Worm (Caenorhabditis elegans): ENCODE measurements around the gene mrps-18.C.

mrps-18.C gene

ce11 chrII:6741428-6741827, 5.4 kb downstream of the mrps-18.C start, which contains the start of gene exos-8 (continued):
- TF ChIP-seq Y22D7AL.16 (tag; optimal IDR thresholded peaks at IDR 0.05) (no peak), ref-2 (tag; optimal IDR thresholded peaks at IDR 0.05) (peak; percentile 95), madf-2 (tag; optimal IDR thresholded peaks at IDR 0.05) (peak; percentile 9), hlh-6 (tag; optimal IDR thresholded peaks at IDR 0.05) (peak; percentile 39), pros-1 (tag; optimal IDR thresholded peaks at IDR 0.05) (no peak), che-1 (tag; optimal IDR thresholded peaks at IDR 0.05) (no peak), odd-2 (tag; optimal IDR thresholded peaks at IDR 0.05) (no peak), rnt-1 (tag; optimal IDR thresholded peaks at IDR 0.05) (peak; percentile 91), ceh-31 (tag; optimal IDR thresholded peaks at IDR 0.05) (peak; percentile 97), ceh-9 (tag; optimal IDR thresholded peaks at IDR 0.05) (no peak), nfya-1 (tag; optimal IDR thresholded peaks at IDR 0.05) (peak; percentile 1), ahr-1 (tag; optimal IDR thresholded peaks at IDR 0.05) (peak; percentile 58), K09A11.1 (tag; optimal IDR thresholded peaks at IDR 0.05; ENCODE audit: insufficient read depth) (no peak), fax-1 (tag; optimal IDR thresholded peaks at IDR 0.05) (peak; percentile 91), dmd-4 (tag; optimal IDR thresholded peaks at IDR 0.05; ENCODE audit: borderline replicate concordance) (peak; percentile 72), fkh-6 (tag; optimal IDR thresholded peaks at IDR 0.05) (peak; percentile 59), mec-3 (tag; optimal IDR thresholded peaks at IDR 0.05; ENCODE audit: borderline replicate concordance) (no peak), K02D7.2 (tag; optimal IDR thresholded peaks at IDR 0.05) (no peak), C38D4.7 (GFP tag; optimal IDR thresholded peaks at IDR 0.05) (no peak), ceh-14 (tag; optimal IDR thresholded peaks at IDR 0.05) (peak; percentile 91), pha-4 (tag; optimal IDR thresholded peaks at IDR 0.05) (no peak), ceh-45 (GFP tag; IDR thresholded peaks at IDR 0.05) (no peak), pag-3 (tag; optimal IDR thresholded peaks at IDR 0.05; ENCODE audit: borderline replicate concordance) (no peak), unc-55 (GFP tag; optimal IDR thresholded peaks at IDR 0.05) (no peak), F13H6.1 (tag; optimal IDR thresholded peaks at IDR 0.05) (peak; percentile 77), ceh-6 (GFP tag; optimal IDR thresholded peaks at IDR 0.05) (no peak)

ce11 chrII:6742614-6743013, 6.6 kb downstream of the mrps-18.C start, which contains the start of gene F41G3.6:
F41G3.6 (plus strand) TSS chrII:6742914.
- TF ChIP-seq ets-4 (tag; optimal IDR thresholded peaks at IDR 0.05) (no peak), ceh-6 (GFP tag; optimal IDR thresholded peaks at IDR 0.05) (no peak), hlh-15 (tag; optimal IDR thresholded peaks at IDR 0.05) (no peak), hlh-8 (tag; optimal IDR thresholded peaks at IDR 0.05) (no peak), ceh-31 (tag; optimal IDR thresholded peaks at IDR 0.05) (no peak), pag-3 (tag; optimal IDR thresholded peaks at IDR 0.05; ENCODE audit: borderline replicate concordance) (no peak), K09A11.1 (tag; optimal IDR thresholded peaks at IDR 0.05; ENCODE audit: insufficient read depth) (no peak), fax-1 (tag; optimal IDR thresholded peaks at IDR 0.05) (no peak)

ce11 chrII:6744648-6745047, 8.6 kb downstream of the mrps-18.C start, which contains the start of gene ins-15:
ins-15 (minus strand) TSS chrII:6744748.
- TF ChIP-seq unc-3 (GFP tag; conservative IDR thresholded peaks at IDR 0.05) = no peak
- TF ChIP-seq unc-3 (tag; optimal IDR thresholded peaks at IDR 0.05) = no peak
- no peak for TF ChIP-seq pha-2 (tag; optimal IDR thresholded peaks at IDR 0.05)
- TF ChIP-seq ceh-6 (GFP tag; optimal IDR thresholded peaks at IDR 0.05) = no peak
- TF ChIP-seq rnt-1 (tag; optimal IDR thresholded peaks at IDR 0.05) = no peak
- no peak for TF ChIP-seq ahr-1 (tag; optimal IDR thresholded peaks at IDR 0.05)
- TF ChIP-seq ref-2 (tag; optimal IDR thresholded peaks at IDR 0.05) = no peak
- TF ChIP-seq dve-1 (tag; optimal IDR thresholded peaks at IDR 0.05) = no peak
- TF ChIP-seq nhr-232 (tag; optimal IDR thresholded peaks at IDR 0.05) = no peak
- TF ChIP-seq elt-4 (tag; optimal IDR thresholded peaks at IDR 0.05) = no peak
- TF ChIP-seq unc-42 (tag; optimal IDR thresholded peaks at IDR 0.05) = no peak
- no peak for TF ChIP-seq hlh-8 (tag; optimal IDR thresholded peaks at IDR 0.05)
- no peak for TF ChIP-seq syd-9 (tag; optimal IDR thresholded peaks at IDR 0.05)
- TF ChIP-seq ceh-22 (tag; optimal IDR thresholded peaks at IDR 0.05) = no peak
- no peak for TF ChIP-seq F13H6.1 (tag; optimal IDR thresholded peaks at IDR 0.05)
- no peak for TF ChIP-seq lim-6 (tag; optimal IDR thresholded peaks at IDR 0.05)
- no peak for TF ChIP-seq ztf-16 (tag; optimal IDR thresholded peaks at IDR 0.05)
- TF ChIP-seq fax-1 (tag; optimal IDR thresholded peaks at IDR 0.05) = no peak
- TF ChIP-seq elt-2 (tag; optimal IDR thresholded peaks at IDR 0.05) = no peak
- TF ChIP-seq Y22D7AL.16 (tag; optimal IDR thresholded peaks at IDR 0.05) = no peak

Measured in whole organism, late embryonic.